Worm (Caenorhabditis elegans) whole organism, young adult: ENCODE data around the gene nspf-3.

Experiments
- B0035.1 ChIP-seq: sonication (generic microtip); optimal IDR thresholded peaks from 2 replicates; lab custom pipeline; 2016; ENCODE audit warnings: missing genetic modification characterization, mild to moderate bottlenecking, missing compliant biosample characterization, missing genotype, missing genetic modification reagents
- B0261.1 ChIP-seq: sonication (generic microtip); optimal IDR thresholded peaks from 2 replicates; lab custom pipeline; 2016; ENCODE audit warnings: mild to moderate bottlenecking, missing genetic modification characterization, moderate library complexity, missing compliant biosample characterization
- C17E4.6 ChIP-seq: fragments of 200-800 bp; sonication (Bioruptor generic); IDR thresholded peaks from 2 replicates; pipeline ENCODE4 v1.3.6; 2022; ENCODE audit warnings: missing genetic modification reagents, missing genetic modification characterization, missing compliant biosample characterization
- F10E7.11 ChIP-seq: sonication (generic microtip); optimal IDR thresholded peaks from 2 replicates; lab custom pipeline; 2017; ENCODE audit warnings: mild to moderate bottlenecking, missing genetic modification characterization, moderate library complexity, missing compliant biosample characterization
- F33H1.4 ChIP-seq: fragments of 200-800 bp; sonication (Bioruptor generic); IDR thresholded peaks from 2 replicates; pipeline ENCODE4 v1.3.6; 2022; ENCODE audit warnings: missing genetic modification reagents, missing genetic modification characterization, missing compliant biosample characterization
- F55B11.4 ChIP-seq: sonication (generic microtip); optimal IDR thresholded peaks from 2 replicates; lab custom pipeline; 2016; ENCODE audit warnings: missing compliant biosample characterization, missing genetic modification characterization, borderline replicate concordance; ENCODE audit not compliant: insufficient read depth
- F57A8.1 ChIP-seq: fragments of 200-800 bp; sonication (Bioruptor generic); optimal IDR thresholded peaks from 2 replicates; lab custom pipeline; 2018; ENCODE audit warnings: mild to moderate bottlenecking, missing genetic modification characterization, moderate library complexity, missing compliant biosample characterization
- K12H6.12 ChIP-seq: fragments of 200-800 bp; sonication (Bioruptor generic); optimal IDR thresholded peaks from 2 replicates; lab custom pipeline; 2018; ENCODE audit warnings: mild to moderate bottlenecking, missing genetic modification characterization, missing compliant biosample characterization
- T07F8.4 ChIP-seq: sonication (generic microtip); optimal IDR thresholded peaks from 2 replicates; lab custom pipeline; 2016; ENCODE audit warnings: mild to moderate bottlenecking, missing genetic modification characterization, moderate library complexity, missing compliant biosample characterization
- Y53F4B.3 ChIP-seq: fragments of 200-800 bp; sonication (Bioruptor generic); IDR thresholded peaks from 2 replicates; pipeline ENCODE4 v1.3.6; 2022; ENCODE audit warnings: missing genetic modification reagents, missing genetic modification characterization, missing compliant biosample characterization
- Y53G8AR.9 ChIP-seq: fragments of 200-800 bp; sonication (Bioruptor generic); conservative IDR thresholded peaks from 2 replicates; pipeline ENCODE4 v1.3.6; 2022; ENCODE audit warnings: missing genetic modification reagents, missing genetic modification characterization, missing compliant biosample characterization
- Y67H2A.10 ChIP-seq: fragments of 200-800 bp; sonication (Bioruptor generic); conservative IDR thresholded peaks from 2 replicates; pipeline ENCODE4 v1.3.6; 2022; ENCODE audit warnings: missing genetic modification reagents, missing genetic modification characterization, missing compliant biosample characterization
- Y95B8A.8 ChIP-seq: fragments of 200-800 bp; sonication (Bioruptor generic); IDR thresholded peaks from 2 replicates; pipeline ENCODE4 v1.3.6; 2022; ENCODE audit warnings: missing genetic modification reagents, missing genetic modification characterization, missing compliant biosample characterization
- akir-1 ChIP-seq: fragments of 200-800 bp; sonication (Bioruptor generic); optimal IDR thresholded peaks from 2 replicates; lab custom pipeline; 2018; ENCODE audit warnings: mild to moderate bottlenecking, missing genetic modification characterization, moderate library complexity, missing compliant biosample characterization
- aptf-2 ChIP-seq: fragments of 200-800 bp; sonication (Bioruptor generic); conservative IDR thresholded peaks from 2 replicates; pipeline ENCODE4 v1.3.6; 2022; ENCODE audit warnings: missing genetic modification reagents, missing genetic modification characterization, missing compliant biosample characterization
- aptf-3 ChIP-seq: fragments of 200-800 bp; sonication (Bioruptor generic); IDR thresholded peaks from 2 replicates; pipeline ENCODE4 v1.3.6; 2022; ENCODE audit warnings: missing genetic modification characterization, missing compliant biosample characterization
- atf-7 ChIP-seq: sonication (generic microtip); optimal IDR thresholded peaks from 2 replicates; lab custom pipeline; 2017; ENCODE audit warnings: mild to moderate bottlenecking, missing genetic modification characterization, missing compliant biosample characterization
- ccch-3 ChIP-seq: fragments of 200-800 bp; sonication (Bioruptor generic); optimal IDR thresholded peaks from 2 replicates; lab custom pipeline; 2018; ENCODE audit warnings: mild to moderate bottlenecking, missing genetic modification characterization, missing compliant biosample characterization
- dox-1 ChIP-seq: fragments of 200-800 bp; sonication (Bioruptor generic); IDR thresholded peaks from 2 replicates; pipeline ENCODE4 v1.3.6; 2022; ENCODE audit warnings: missing genetic modification reagents, missing genetic modification characterization, missing compliant biosample characterization
- dpff-1 ChIP-seq: sonication (generic microtip); optimal IDR thresholded peaks from 2 replicates; lab custom pipeline; 2017; ENCODE audit warnings: mild to moderate bottlenecking, missing genetic modification characterization, missing compliant biosample characterization
- dpl-1 ChIP-seq: fragments of 150-350 bp; optimal IDR thresholded peaks from 2 replicates; lab custom pipeline; 2014; ENCODE audit warnings: missing biosample characterization, missing genetic modification reagents, missing genetic modification characterization
- efl-1 ChIP-seq: fragments of 150-350 bp; optimal IDR thresholded peaks from 2 replicates; lab custom pipeline; 2014; ENCODE audit warnings: missing biosample characterization, missing genetic modification reagents, missing genetic modification characterization
- egl-18 ChIP-seq: fragments of 200-800 bp; sonication (Bioruptor generic); IDR thresholded peaks from 2 replicates; pipeline ENCODE4 v1.3.6; 2022; ENCODE audit warnings: missing genetic modification reagents, missing genetic modification characterization, missing compliant biosample characterization
- egl-44 ChIP-seq: fragments of 200-800 bp; sonication (Bioruptor generic); IDR thresholded peaks from 2 replicates; pipeline ENCODE4 v1.3.6; 2022; ENCODE audit warnings: missing genetic modification reagents, missing genetic modification characterization, missing compliant biosample characterization
- ekl-4 ChIP-seq: fragments of 200-800 bp; sonication (Bioruptor generic); IDR thresholded peaks from 2 replicates; pipeline ENCODE4 v1.3.6; 2022; ENCODE audit warnings: missing genetic modification reagents, missing genetic modification characterization, missing compliant biosample characterization
- fkh-3 ChIP-seq: sonication (generic microtip); optimal IDR thresholded peaks from 2 replicates; lab custom pipeline; 2016; ENCODE audit warnings: mild to moderate bottlenecking, missing genetic modification characterization, missing compliant biosample characterization
- hlh-12 ChIP-seq: sonication (generic microtip); optimal IDR thresholded peaks from 2 replicates; lab custom pipeline; 2016; ENCODE audit warnings: missing genetic modification characterization, missing compliant biosample characterization
- hrde-1 ChIP-seq: sonication (generic microtip); optimal IDR thresholded peaks from 2 replicates; lab custom pipeline; 2016; ENCODE audit warnings: missing genetic modification characterization, mild to moderate bottlenecking, missing compliant biosample characterization, moderate library complexity, missing genotype, missing genetic modification reagents, borderline replicate concordance
- hsf-1 ChIP-seq: fragments of 200-800 bp; sonication (Bioruptor generic); IDR thresholded peaks from 2 replicates; pipeline ENCODE4 v1.3.6; 2022; ENCODE audit warnings: missing genetic modification reagents, missing genetic modification characterization, missing compliant biosample characterization
- let-607 ChIP-seq, 2 experiments: fragments of 200-800 bp in 1 of 2; sonication (Bioruptor generic) in 1 of 2; sonication (generic microtip) in 1 of 2; optimal IDR thresholded peaks; 2 replicates each; lab custom pipeline; 2016 to 2018; ENCODE audit warnings: mild to moderate bottlenecking in 2 of 2, missing compliant biosample characterization in 2 of 2, missing genetic modification characterization in 2 of 2, moderate library complexity in 2 of 2, missing genotype in 1 of 2
- lin-54 ChIP-seq: fragments of 200-800 bp; sonication (Bioruptor generic); optimal IDR thresholded peaks from 2 replicates; lab custom pipeline; 2018; ENCODE audit warnings: mild to moderate bottlenecking, missing genetic modification characterization, missing compliant biosample characterization
- madf-6 ChIP-seq: fragments of 200-800 bp; sonication (Bioruptor generic); IDR thresholded peaks from 2 replicates; pipeline ENCODE4 v1.3.6; 2022; ENCODE audit warnings: missing genetic modification reagents, missing genetic modification characterization, missing compliant biosample characterization
- madf-8 ChIP-seq: fragments of 200-800 bp; sonication (Bioruptor generic); conservative IDR thresholded peaks from 2 replicates; pipeline ENCODE4 v1.3.6; 2022; ENCODE audit warnings: missing genetic modification reagents, missing genetic modification characterization, missing compliant biosample characterization
- mcd-1 ChIP-seq: fragments of 200-800 bp; sonication (Bioruptor generic); IDR thresholded peaks from 2 replicates; pipeline ENCODE4 v1.3.6; 2022; ENCODE audit warnings: missing genetic modification reagents, missing genetic modification characterization, missing compliant biosample characterization
- mel-28 ChIP-seq: sonication (generic microtip); optimal IDR thresholded peaks from 2 replicates; lab custom pipeline; 2016; ENCODE audit warnings: borderline replicate concordance, mild to moderate bottlenecking, missing genetic modification characterization, missing compliant biosample characterization
- nfya-1 ChIP-seq: sonication (generic microtip); optimal IDR thresholded peaks from 2 replicates; lab custom pipeline; 2017; ENCODE audit warnings: antibody characterized with exemption, missing compliant biosample characterization, missing genetic modification characterization, borderline replicate concordance; ENCODE audit not compliant: insufficient read depth
- nhr-80 ChIP-seq: sonication (generic microtip); optimal IDR thresholded peaks from 2 replicates; lab custom pipeline; 2016; ENCODE audit warnings: missing genetic modification characterization, missing compliant biosample characterization
- sdz-38 ChIP-seq: sonication (generic microtip); optimal IDR thresholded peaks from 2 replicates; lab custom pipeline; 2016; ENCODE audit warnings: missing genotype, missing genetic modification characterization, missing compliant biosample characterization
- snpc-1.3 ChIP-seq: sonication (generic microtip); optimal IDR thresholded peaks from 2 replicates; lab custom pipeline; 2017; ENCODE audit warnings: missing genetic modification characterization, mild to moderate bottlenecking, missing compliant biosample characterization, antibody characterized with exemption, moderate library complexity, missing genotype, missing genetic modification reagents; ENCODE audit not compliant: insufficient read depth
- snpc-4 ChIP-seq, 5 experiments: fragments of 150-350 bp in 1 of 5; sonication (generic microtip) in 4 of 5; optimal IDR thresholded peaks; 2 replicates each; lab custom pipeline; 2014 to 2018; ENCODE audit warnings: missing genetic modification characterization in 5 of 5, missing biosample characterization in 3 of 5, antibody characterized with exemption in 2 of 5, mild to moderate bottlenecking in 2 of 5, missing compliant biosample characterization in 2 of 5, missing genotype in 2 of 5, moderate library complexity in 2 of 5, missing genetic modification reagents in 1 of 5
- sptf-2 ChIP-seq: fragments of 200-800 bp; sonication (Bioruptor generic); optimal IDR thresholded peaks from 2 replicates; lab custom pipeline; 2018; ENCODE audit warnings: mild to moderate bottlenecking, missing genetic modification characterization, missing compliant biosample characterization
- tbp1 ChIP-seq: fragments of 200-800 bp; sonication (Bioruptor generic); optimal IDR thresholded peaks from 2 replicates; lab custom pipeline; 2018; ENCODE audit warnings: mild to moderate bottlenecking, missing genetic modification characterization, missing compliant biosample characterization
- xnd-1 ChIP-seq: sonication (generic microtip); optimal IDR thresholded peaks from 2 replicates; lab custom pipeline; 2016; ENCODE audit warnings: missing genotype, missing genetic modification reagents, missing genetic modification characterization, missing compliant biosample characterization
- ztf-6 ChIP-seq: fragments of 200-800 bp; sonication (Bioruptor generic); IDR thresholded peaks from 2 replicates; pipeline ENCODE4 v1.3.6; 2022; ENCODE audit warnings: missing genetic modification reagents, missing genetic modification characterization, missing compliant biosample characterization

nspf-3 gene

DNA sequence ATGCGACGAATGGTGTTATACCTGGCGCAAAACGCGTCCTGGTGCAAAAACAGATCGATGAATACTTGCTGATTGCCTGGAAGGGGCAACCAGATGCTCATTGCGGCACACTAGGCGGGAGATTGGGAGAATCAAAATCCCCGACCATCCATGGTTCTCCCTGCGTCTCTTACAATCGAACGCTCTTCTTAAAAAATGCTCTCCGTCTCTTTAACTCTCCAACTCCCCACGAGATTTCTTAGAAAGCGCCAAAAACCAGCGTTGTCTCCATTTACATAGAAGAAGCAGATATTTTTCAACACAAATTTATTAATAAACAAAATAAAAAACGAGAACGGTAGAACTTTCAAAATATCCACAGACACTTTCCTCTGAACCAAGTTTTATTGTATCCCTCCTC lies 8.9 kb downstream of the nspf-3 start, which contains the start of gene F34D6.1:
F34D6.1 (minus strand) TSS at position 101 of the 400 bp plus-strand sequence.
- TF ChIP-seq F55B11.4 (tag; lab: Kevin White, UChicago) (no peak), T07F8.4 (tag; lab: Kevin White, UChicago) (no peak), ccch-3 (GFP tag; lab: Kevin White, UChicago) (no peak), Y53G8AR.9 (GFP tag; lab: Robert Waterston, UW) (no peak), fkh-3 (tag; lab: Kevin White, UChicago) (no peak), snpc-4 (GFP tag; optimal IDR thresholded peaks at IDR 0.05; lab: Kevin White, UChicago) (no peak), snpc-4 (tag; optimal IDR thresholded peaks at IDR 0.05; lab: Kevin White, UChicago) (no peak), lin-54 (GFP tag; lab: Kevin White, UChicago) (no peak), hlh-12 (no peak), sdz-38 (no peak), B0261.1 (tag; lab: Kevin White, UChicago) (no peak), hsf-1 (GFP tag; lab: Robert Waterston, UW) (no peak), ztf-6 (GFP tag; lab: Robert Waterston, UW) (no peak), akir-1 (GFP tag; lab: Kevin White, UChicago) (no peak)

DNA sequence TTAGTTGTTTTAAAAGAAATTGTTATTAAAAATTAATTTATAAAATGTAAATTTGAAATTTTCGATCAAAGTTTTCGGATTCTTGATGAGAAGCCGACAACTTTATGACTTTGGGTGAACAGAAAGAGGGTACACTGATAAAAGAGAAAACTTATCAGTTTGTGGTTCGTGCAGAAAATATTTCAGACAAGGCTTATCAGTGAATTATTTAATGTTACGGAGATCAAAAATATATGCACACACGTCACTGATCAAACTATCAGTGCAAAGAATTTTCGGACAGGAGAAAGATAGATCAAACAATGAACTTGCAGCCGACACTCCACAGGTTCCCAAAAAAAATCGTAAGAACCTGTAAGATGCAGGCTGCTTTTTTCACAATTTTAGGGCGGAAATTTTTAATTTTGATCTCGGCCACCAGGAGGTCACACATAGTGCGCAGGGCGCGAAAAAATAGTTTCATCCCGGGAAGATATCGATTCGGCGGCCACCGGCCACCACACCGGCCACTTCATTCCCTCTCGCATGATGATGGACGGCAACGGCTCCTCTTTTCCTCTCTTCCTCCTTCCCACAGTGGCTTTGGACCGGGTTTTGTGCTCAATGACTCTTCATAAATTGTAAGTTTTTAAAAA lies 12.3 kb downstream of the nspf-3 start, which contains the start of gene F22E5.17:
F22E5.17 (plus strand) TSS at position 508 of the 635 bp plus-strand sequence.
- TF ChIP-seq egl-44 (GFP tag; lab: Robert Waterston, UW) = no peak
- no peak for TF ChIP-seq tbp1 (GFP tag; lab: Kevin White, UChicago)
- TF ChIP-seq snpc-1.3 = no peak
- no peak for TF ChIP-seq mcd-1
- TF ChIP-seq nhr-80 = peak; percentile 84
- no peak for TF ChIP-seq nfya-1 (tag; lab: Kevin White, UChicago)
- no peak for TF ChIP-seq dpff-1 (tag; lab: Kevin White, UChicago)
- TF ChIP-seq hsf-1 (GFP tag; lab: Robert Waterston, UW) = no peak
- TF ChIP-seq B0035.1 (tag; lab: Kevin White, UChicago) = no peak
- no peak for TF ChIP-seq xnd-1 (tag; lab: Kevin White, UChicago)
- TF ChIP-seq egl-18 = no peak
- TF ChIP-seq dox-1 = 0 out of 2 replicates have a peak, but pooled peaks have one; percentile 17
- no peak for TF ChIP-seq Y67H2A.10 (GFP tag; lab: Robert Waterston, UW)
- TF ChIP-seq hrde-1 (tag; lab: Kevin White, UChicago) = no peak
- TF ChIP-seq C17E4.6 (GFP tag; lab: Robert Waterston, UW) = no peak
- TF ChIP-seq akir-1 (GFP tag; lab: Kevin White, UChicago) = no peak
- no peak for TF ChIP-seq aptf-3 (GFP tag; lab: Robert Waterston, UW)
- TF ChIP-seq mel-28 (tag; lab: Kevin White, UChicago) = no peak
- no peak for TF ChIP-seq ztf-6 (GFP tag; lab: Robert Waterston, UW)
- 0 out of 2 replicates have a peak, but pooled peaks have one; percentile 10 for TF ChIP-seq ekl-4 (GFP tag; lab: Robert Waterston, UW)
- no peak for TF ChIP-seq Y95B8A.8 (GFP tag; lab: Robert Waterston, UW)
- TF ChIP-seq dpl-1 (GFP tag; lab: Kevin White, UChicago) = no peak
- TF ChIP-seq madf-6 = peak; percentile 74
- peak; percentile 36 for TF ChIP-seq atf-7
- no peak for TF ChIP-seq let-607 (tag; optimal IDR thresholded peaks at IDR 0.05; lab: Kevin White, UChicago)
- TF ChIP-seq madf-8 (GFP tag; lab: Robert Waterston, UW) = peak; percentile 62
- TF ChIP-seq Y53F4B.3 (GFP tag; lab: Robert Waterston, UW) = no peak
- no peak for TF ChIP-seq snpc-4 (GFP tag; optimal IDR thresholded peaks at IDR 0.05; lab: Kevin White, UChicago)
- peak in 1 of 4 experiments; percentile 36 for TF ChIP-seq snpc-4 (tag; optimal IDR thresholded peaks at IDR 0.05; lab: Kevin White, UChicago)
- TF ChIP-seq sptf-2 = no peak
- no peak for TF ChIP-seq F10E7.11 (tag; lab: Kevin White, UChicago)
- TF ChIP-seq F33H1.4 (GFP tag; lab: Robert Waterston, UW) = no peak
- TF ChIP-seq K12H6.12 (tag; lab: Kevin White, UChicago) = no peak
- peak; percentile 77 for TF ChIP-seq aptf-2 (GFP tag; lab: Robert Waterston, UW)
- no peak for TF ChIP-seq B0261.1 (tag; lab: Kevin White, UChicago)
- peak; percentile 63 for TF ChIP-seq efl-1 (GFP tag; lab: Kevin White, UChicago)
- TF ChIP-seq F57A8.1 (GFP tag; lab: Kevin White, UChicago) = no peak
